Worm (Caenorhabditis elegans): Measurements from ENCODE around the gene sri-77.
"Not testable (repeated sequence)": the region's sequence is repeated elsewhere in the genome, so short reads cannot be mapped to it uniquely, and the experiment has no call there.

The sri-77 gene

DNA sequence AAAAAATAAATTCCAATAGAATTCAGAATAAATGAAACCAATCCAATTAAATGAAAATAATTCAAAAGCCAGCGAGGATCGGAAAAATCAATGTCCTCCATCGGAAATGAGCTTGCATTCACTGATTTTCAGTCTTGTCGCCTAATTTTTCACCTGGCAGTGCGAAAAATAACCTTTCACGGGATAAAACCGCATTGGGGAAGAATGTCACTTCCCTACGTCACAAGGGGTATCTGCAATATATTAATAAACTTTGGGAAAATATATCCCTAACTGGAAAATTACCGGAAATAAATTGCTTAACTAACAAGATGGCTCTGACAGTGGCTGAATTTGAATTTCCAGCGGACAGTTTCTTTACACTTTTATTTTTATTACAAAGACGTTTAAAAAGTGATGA is at the start of gene sri-77:
Gene sri-77, minus strand, starts transcription at position 101 of the 400 bp plus-strand sequence.
- TF ChIP-seq npax-4 (tag; optimal IDR thresholded peaks at IDR 0.05) (no peak), pqm-1 (tag; optimal IDR thresholded peaks at IDR 0.05) (no peak), ama-1 (optimal IDR thresholded peaks at IDR 0.05) (no peak), nhr-11 (tag; optimal IDR thresholded peaks at IDR 0.05) (no peak), elt-4 (tag; optimal IDR thresholded peaks at IDR 0.05) (no peak)

DNA sequence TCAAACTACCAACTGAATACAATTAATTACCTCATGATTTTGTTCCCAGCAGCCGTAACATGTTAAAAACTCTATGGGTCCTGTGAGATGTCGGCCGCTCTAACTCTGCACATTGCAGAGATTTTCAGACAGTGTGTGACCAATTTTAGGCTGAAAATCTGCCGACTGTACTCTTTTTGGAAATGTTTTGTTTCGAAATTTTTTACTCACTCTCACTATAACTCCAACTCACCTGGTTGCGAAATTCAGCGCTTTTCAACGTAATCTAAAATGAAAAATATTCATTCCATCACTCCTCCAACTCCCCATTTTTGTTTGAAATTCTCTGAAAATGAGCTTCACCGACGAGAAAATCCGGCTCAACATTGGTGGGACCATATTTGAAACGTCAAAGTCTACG is 44.3 kb upstream of the sri-77 start, which contains the start of the genes F22E5.13 and F22E5.6:
Gene F22E5.13, minus strand, starts transcription at position 101 of the 400 bp plus-strand sequence.
Gene F22E5.6, plus strand, starts transcription at position 297 of the 400 bp plus-strand sequence.
- TF ChIP-seq ceh-2 (tag; optimal IDR thresholded peaks at IDR 0.05) (no peak), unc-86 (tag; optimal IDR thresholded peaks at IDR 0.05) (no peak), ceh-48 (tag; optimal IDR thresholded peaks at IDR 0.05) (no peak), gmeb-2 (tag; optimal IDR thresholded peaks at IDR 0.05) (no peak), eyg-1 (tag; optimal IDR thresholded peaks at IDR 0.05) (no peak), nhr-11 (tag; optimal IDR thresholded peaks at IDR 0.05) (no peak), unc-42 (tag; optimal IDR thresholded peaks at IDR 0.05) (no peak), ceh-31 (tag; optimal IDR thresholded peaks at IDR 0.05) (no peak), K09A11.1 (tag; optimal IDR thresholded peaks at IDR 0.05; ENCODE audit: insufficient read depth) (no peak), ceh-45 (GFP tag; IDR thresholded peaks at IDR 0.05) (no peak), nfya-1 (tag; optimal IDR thresholded peaks at IDR 0.05) (no peak), fkh-6 (tag; optimal IDR thresholded peaks at IDR 0.05) (no peak)

DNA sequence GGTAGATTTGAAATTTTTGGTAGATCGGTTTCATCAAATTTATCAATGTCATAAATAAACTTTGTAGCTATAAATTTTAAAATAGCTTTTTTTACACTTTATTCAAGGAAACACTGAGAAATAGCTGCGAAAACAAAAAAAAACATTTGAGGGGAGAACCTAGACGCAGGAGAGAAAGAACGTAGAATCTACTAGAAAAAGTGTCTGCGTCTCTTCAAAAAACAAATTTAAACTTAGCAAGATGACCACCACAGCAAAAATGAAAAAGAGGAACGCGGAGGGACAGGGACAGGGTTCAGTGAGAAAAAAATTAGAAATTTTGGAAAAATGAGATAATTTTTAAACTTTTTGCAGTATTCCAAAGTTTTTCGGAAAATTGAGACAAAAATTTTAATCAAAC is 43.8 kb upstream of the sri-77 start:
- no peak for TF ChIP-seq syd-9 (tag; optimal IDR thresholded peaks at IDR 0.05)
- TF ChIP-seq T23F11.4 (GFP tag; optimal IDR thresholded peaks at IDR 0.05), result no peak
- TF ChIP-seq tbx-7 (tag; optimal IDR thresholded peaks at IDR 0.05), result no peak
- TF ChIP-seq madf-2 (tag; optimal IDR thresholded peaks at IDR 0.05), result no peak
- TF ChIP-seq ceh-6 (GFP tag; optimal IDR thresholded peaks at IDR 0.05), result no peak
- TF ChIP-seq npax-4 (tag; optimal IDR thresholded peaks at IDR 0.05), result no peak
- no peak for TF ChIP-seq pat-9 (tag; optimal IDR thresholded peaks at IDR 0.05)
- no peak for TF ChIP-seq ceh-31 (tag; optimal IDR thresholded peaks at IDR 0.05)
- TF ChIP-seq gmeb-2 (tag; optimal IDR thresholded peaks at IDR 0.05), result no peak
- TF ChIP-seq sdc-2 (tag; optimal IDR thresholded peaks at IDR 0.05), result no peak
- TF ChIP-seq hlh-13 (GFP tag; optimal IDR thresholded peaks at IDR 0.05), result no peak
- no peak for TF ChIP-seq ceh-18 (tag; optimal IDR thresholded peaks at IDR 0.05)
- no peak for TF ChIP-seq sox-4 (tag; optimal IDR thresholded peaks at IDR 0.05)
- no peak for TF ChIP-seq fkh-10 (GFP tag; optimal IDR thresholded peaks at IDR 0.05)
- TF ChIP-seq ceh-22 (tag; optimal IDR thresholded peaks at IDR 0.05), result no peak
- no peak for TF ChIP-seq nhr-232 (tag; optimal IDR thresholded peaks at IDR 0.05)
- TF ChIP-seq elt-4 (tag; optimal IDR thresholded peaks at IDR 0.05), result no peak
- no peak for TF ChIP-seq K02D7.2 (tag; optimal IDR thresholded peaks at IDR 0.05)
- TF ChIP-seq unc-55 (GFP tag; optimal IDR thresholded peaks at IDR 0.05), result no peak
- TF ChIP-seq ceh-34 (tag; optimal IDR thresholded peaks at IDR 0.05), result no peak

DNA sequence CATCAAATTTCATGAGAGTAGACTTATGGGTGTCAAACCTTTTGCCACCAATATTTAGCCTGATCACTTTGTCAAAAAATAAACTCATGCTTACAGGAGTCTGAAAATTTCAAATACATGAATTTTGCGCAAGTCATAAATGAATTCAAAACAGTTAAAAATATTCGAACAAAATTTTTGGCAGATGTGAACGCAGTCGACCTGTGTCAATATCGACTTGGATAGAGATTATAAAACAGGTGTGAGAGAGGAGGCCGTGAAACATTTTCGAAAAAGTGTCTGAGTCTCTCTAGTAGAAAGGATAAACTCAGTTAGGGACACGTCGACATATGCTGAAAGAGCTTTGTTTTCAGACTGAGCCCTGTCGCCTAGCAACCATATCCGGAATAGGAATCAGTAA is 41.5 kb upstream of the sri-77 start, which contains the start of gene F22E5.12:
Gene F22E5.12, minus strand, starts transcription at position 101 of the 400 bp plus-strand sequence.
- not testable (repeated sequence) for TF ChIP-seq pqm-1 (tag; optimal IDR thresholded peaks at IDR 0.05); ceh-22 (tag; optimal IDR thresholded peaks at IDR 0.05); ama-1 (optimal IDR thresholded peaks at IDR 0.05)

DNA sequence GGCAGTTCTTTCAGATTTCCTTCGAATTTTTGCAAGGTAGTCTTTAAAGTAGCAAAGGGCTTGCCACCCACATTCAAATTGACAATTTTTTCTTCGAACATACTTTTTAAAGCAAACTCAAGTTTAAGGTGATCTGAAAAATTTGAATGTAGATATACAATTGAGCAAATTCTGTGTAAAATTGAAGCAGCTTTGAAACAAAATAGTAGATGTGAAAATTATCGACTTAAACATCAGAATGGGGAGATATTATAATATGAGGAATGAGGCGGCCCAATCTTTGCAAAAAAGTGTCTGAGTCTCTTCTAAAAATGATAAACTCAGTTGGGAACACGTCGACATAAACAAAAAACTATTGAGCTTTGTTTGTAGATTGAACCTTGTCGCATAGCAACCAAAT is 39.3 kb upstream of the sri-77 start, which contains the start of gene F22E5.11:
Gene F22E5.11, minus strand, starts transcription at position 101 of the 400 bp plus-strand sequence.
- TF ChIP-seq ceh-34 (tag; optimal IDR thresholded peaks at IDR 0.05), result no peak
- no peak for TF ChIP-seq elt-2 (tag; optimal IDR thresholded peaks at IDR 0.05)
- no peak for TF ChIP-seq ceh-6 (GFP tag; optimal IDR thresholded peaks at IDR 0.05)
- no peak for TF ChIP-seq hlh-13 (GFP tag; optimal IDR thresholded peaks at IDR 0.05)
- TF ChIP-seq lin-11 (tag; optimal IDR thresholded peaks at IDR 0.05), result no peak
- TF ChIP-seq ceh-30 (tag; optimal IDR thresholded peaks at IDR 0.05), result no peak
- TF ChIP-seq pha-4 (tag; optimal IDR thresholded peaks at IDR 0.05), result no peak
- no peak for TF ChIP-seq ceh-45 (GFP tag; IDR thresholded peaks at IDR 0.05)
- no peak for TF ChIP-seq madf-2 (tag; optimal IDR thresholded peaks at IDR 0.05)
- no peak for TF ChIP-seq ttx-3 (tag; optimal IDR thresholded peaks at IDR 0.05)
- TF ChIP-seq ets-4 (tag; optimal IDR thresholded peaks at IDR 0.05), result no peak
- TF ChIP-seq ceh-31 (tag; optimal IDR thresholded peaks at IDR 0.05), result no peak
- TF ChIP-seq rnt-1 (tag; optimal IDR thresholded peaks at IDR 0.05), result no peak
- no peak for TF ChIP-seq C38D4.7 (GFP tag; optimal IDR thresholded peaks at IDR 0.05)

Measured in whole organism, late embryonic.